Fruit fly (Drosophila melanogaster): Measurements from ENCODE around the gene ath.

Gene ath

DNA sequence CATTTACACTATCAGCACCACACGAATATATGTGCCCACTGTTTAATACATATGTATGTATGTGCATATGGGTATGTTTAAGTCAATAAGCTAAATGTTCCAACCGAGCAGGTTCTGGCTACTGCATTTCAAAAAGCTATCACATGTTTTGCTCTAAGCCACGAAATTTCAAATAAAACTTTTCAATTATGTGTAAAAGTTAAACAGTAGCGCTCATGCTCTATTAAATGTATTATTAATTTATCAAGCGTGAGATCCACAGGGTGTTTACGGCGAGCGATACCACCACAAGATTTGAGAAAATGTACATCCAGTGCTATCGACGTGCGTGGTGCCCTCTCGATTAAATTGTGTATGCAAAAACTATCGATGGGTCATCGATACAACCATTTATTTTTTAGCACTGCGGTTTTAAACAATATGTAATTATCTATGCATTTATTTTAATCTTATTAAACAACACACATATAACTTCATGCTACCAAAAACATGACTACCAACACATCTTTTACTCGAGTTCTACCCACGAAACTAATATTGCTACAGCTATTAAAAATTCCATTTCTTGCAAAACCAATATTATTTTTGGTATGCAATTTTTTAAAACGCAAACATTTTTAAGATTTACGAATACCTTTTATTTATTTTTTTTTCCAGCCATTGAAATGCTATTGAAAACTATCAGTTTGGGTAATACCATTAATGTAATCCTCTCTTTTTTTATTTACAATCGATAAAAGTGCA is 50.0 kb downstream of the ath start, which contains the start of gene Pten:
Pten (minus strand) TSS at position 300 of the 744 bp plus-strand sequence.
- TF ChIP-seq CG9948 (tag; optimal IDR thresholded peaks at IDR 0.05) (peak; percentile 55), gl (tag; optimal IDR thresholded peaks at IDR 0.05) (no peak), Snoo (tag; optimal IDR thresholded peaks at IDR 0.05) (peak; percentile 16), CG8301 (tag; optimal IDR thresholded peaks at IDR 0.05) (peak; percentile 60), CG34367 (tag; optimal IDR thresholded peaks at IDR 0.05) (no peak), Ets98B (GFP tag; IDR thresholded peaks at IDR 0.05) (no peak; the same call in 1 of the 2 replicates), CG17806 (tag; optimal IDR thresholded peaks at IDR 0.05) (peak; percentile 49), Pif1B (GFP tag; optimal IDR thresholded peaks at IDR 0.05) (peak; percentile 14), EcR (GFP tag; optimal IDR thresholded peaks at IDR 0.05) (no peak), Pif1A (GFP tag; optimal IDR thresholded peaks at IDR 0.05) (peak; percentile 53), CG14655 (GFP tag; optimal IDR thresholded peaks at IDR 0.05) (no peak), fd96Ca (GFP tag; IDR thresholded peaks at IDR 0.05) (no peak), D1 (tag; optimal IDR thresholded peaks at IDR 0.05) (no peak), CG12605 (GFP tag; IDR thresholded peaks at IDR 0.05) (peak; percentile 74; the same call in 1 of the 2 replicates), CG13204 (GFP tag; optimal IDR thresholded peaks at IDR 0.05) (no peak), CG10348 (GFP tag; IDR thresholded peaks at IDR 0.05) (no peak), CG4496 (GFP tag; IDR thresholded peaks at IDR 0.05) (no peak), CG8159 (tag; optimal IDR thresholded peaks at IDR 0.05) (no peak), rn (GFP tag; IDR thresholded peaks at IDR 0.05) (no peak), CG15710 (tag; optimal IDR thresholded peaks at IDR 0.05) (peak; percentile 23), CG32121 (GFP tag; IDR thresholded peaks at IDR 0.05) (peak; percentile 64)

dm6 chr2L:10261774-10262173 is 50.8 kb downstream of the ath start:
- no peak for TF ChIP-seq Pif1A (GFP tag; optimal IDR thresholded peaks at IDR 0.05)
- no peak for TF ChIP-seq EcR (GFP tag; optimal IDR thresholded peaks at IDR 0.05)
- no peak for TF ChIP-seq CG17806 (tag; optimal IDR thresholded peaks at IDR 0.05)
- TF ChIP-seq CG32121 (GFP tag; IDR thresholded peaks at IDR 0.05): no peak
- TF ChIP-seq CG12605 (GFP tag; IDR thresholded peaks at IDR 0.05): no peak
- TF ChIP-seq CG14655 (GFP tag; optimal IDR thresholded peaks at IDR 0.05): no peak
- no peak for TF ChIP-seq CG8301 (tag; optimal IDR thresholded peaks at IDR 0.05)
- TF ChIP-seq CG34367 (tag; optimal IDR thresholded peaks at IDR 0.05): no peak
- no peak for TF ChIP-seq CG4496 (GFP tag; IDR thresholded peaks at IDR 0.05)
- no peak for TF ChIP-seq D1 (tag; optimal IDR thresholded peaks at IDR 0.05)
- TF ChIP-seq CG13204 (GFP tag; optimal IDR thresholded peaks at IDR 0.05): no peak
- TF ChIP-seq rn (GFP tag; IDR thresholded peaks at IDR 0.05): no peak
- no peak for TF ChIP-seq CG9948 (tag; optimal IDR thresholded peaks at IDR 0.05)
- no peak for TF ChIP-seq Ets98B (GFP tag; IDR thresholded peaks at IDR 0.05)
- no peak for TF ChIP-seq CG10348 (GFP tag; IDR thresholded peaks at IDR 0.05)
- TF ChIP-seq Pif1B (GFP tag; optimal IDR thresholded peaks at IDR 0.05): no peak
